Worm (Caenorhabditis elegans) whole organism, late embryonic: Measurements from ENCODE around the gene C25A11.2.

Source experiments
- ama-1 ChIP-seq: fragments of 150-350 bp; optimal IDR thresholded peaks from 2 replicates; lab custom pipeline; 2014
- ceh-18 ChIP-seq: sonication (generic microtip); optimal IDR thresholded peaks from 2 replicates; lab custom pipeline; 2016; ENCODE audit warnings: missing genetic modification characterization, missing compliant biosample characterization
- elt-2 ChIP-seq: sonication (generic microtip); optimal IDR thresholded peaks from 2 replicates; lab custom pipeline; 2016; ENCODE audit warnings: missing genetic modification reagents, missing genetic modification characterization, missing compliant biosample characterization
- elt-4 ChIP-seq: sonication (generic microtip); optimal IDR thresholded peaks from 2 replicates; lab custom pipeline; 2016; ENCODE audit warnings: missing genetic modification characterization, missing compliant biosample characterization
- fkh-10 ChIP-seq: fragments of 150-350 bp; optimal IDR thresholded peaks from 2 replicates; lab custom pipeline; 2014; ENCODE audit warnings: missing biosample characterization, missing genetic modification reagents, missing genetic modification characterization
- gmeb-2 ChIP-seq: sonication (generic microtip); optimal IDR thresholded peaks from 2 replicates; lab custom pipeline; 2016; ENCODE audit warnings: missing genetic modification characterization, inconsistent platforms, missing compliant biosample characterization
- mec-3 ChIP-seq: sonication (generic microtip); optimal IDR thresholded peaks from 2 replicates; lab custom pipeline; 2016; ENCODE audit warnings: borderline replicate concordance, missing genetic modification characterization, missing compliant biosample characterization
- nhr-11 ChIP-seq: fragments of 150-350 bp; optimal IDR thresholded peaks from 2 replicates; lab custom pipeline; 2014; ENCODE audit warnings: missing biosample characterization, missing genetic modification characterization
- pag-3 ChIP-seq: sonication (generic microtip); optimal IDR thresholded peaks from 2 replicates; lab custom pipeline; 2016; ENCODE audit warnings: missing compliant biosample characterization, missing genetic modification characterization, borderline replicate concordance
- sdc-2 ChIP-seq: sonication (generic microtip); optimal IDR thresholded peaks from 2 replicates; lab custom pipeline; 2016; ENCODE audit warnings: missing genotype, missing genetic modification characterization, missing compliant biosample characterization
- ttx-3 ChIP-seq: sonication (generic microtip); optimal IDR thresholded peaks from 2 replicates; lab custom pipeline; 2016; ENCODE audit warnings: missing genetic modification reagents, missing genetic modification characterization, missing compliant biosample characterization

ce11 chrX:9161253-9161904 is 47.5 kb downstream of the C25A11.2 start:
- no peak for TF ChIP-seq fkh-10 (GFP tag; lab: Kevin White, UChicago)
- TF ChIP-seq ttx-3 (tag; lab: Kevin White, UChicago) = no peak
- TF ChIP-seq ama-1 (lab: Kevin White, UChicago) = no peak
- no peak for TF ChIP-seq gmeb-2 (tag; lab: Kevin White, UChicago)
- TF ChIP-seq elt-2 (tag; lab: Kevin White, UChicago) = no peak
- no peak for TF ChIP-seq nhr-11 (tag; lab: Kevin White, UChicago)
- no peak for TF ChIP-seq sdc-2 (tag; lab: Kevin White, UChicago)
- no peak for TF ChIP-seq elt-4 (tag; lab: Kevin White, UChicago)
- TF ChIP-seq mec-3 = no peak
- TF ChIP-seq pag-3 (tag; lab: Kevin White, UChicago) = no peak
- TF ChIP-seq ceh-18 (tag; lab: Kevin White, UChicago) = peak; percentile 73
